Fruit fly (Drosophila melanogaster): ENCODE measurements around the gene Cpsf5.

DNA sequence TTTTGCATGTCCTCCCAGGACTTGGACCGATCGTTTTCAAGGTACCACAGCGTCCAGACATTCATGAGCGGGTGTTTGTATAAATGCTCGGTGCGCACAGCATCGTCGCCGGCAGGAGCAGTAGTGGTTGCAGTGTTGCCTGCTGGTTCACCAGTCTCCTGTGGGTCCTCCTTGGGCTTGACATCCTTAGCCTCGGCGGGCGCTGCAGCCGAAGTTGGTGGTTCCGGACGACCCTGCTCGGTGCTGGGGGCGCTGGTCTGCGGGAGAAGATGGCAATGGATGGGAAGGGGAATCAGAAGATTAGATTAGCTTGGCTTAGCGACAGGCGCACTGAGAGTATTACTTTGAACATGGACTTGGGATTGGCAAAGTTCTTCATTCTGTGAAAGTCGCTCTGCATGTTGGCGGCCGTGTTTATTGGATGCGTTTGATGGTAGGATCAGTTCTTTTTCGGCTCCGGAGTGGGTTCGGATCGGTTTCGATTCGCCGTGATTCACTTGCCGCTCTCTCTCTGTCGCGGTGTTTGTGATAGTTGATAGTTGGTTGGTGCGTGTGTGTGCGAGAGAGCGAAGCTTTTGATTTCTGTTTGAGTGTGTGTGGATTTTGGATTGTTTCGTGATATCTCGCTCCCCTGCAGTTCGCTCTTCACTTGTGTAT lies 10.0 kb upstream of the Cpsf5 start:
- TF ChIP-seq Sox14 (GFP tag; optimal IDR thresholded peaks at IDR 0.05) (no peak), Eip75B (GFP tag; optimal IDR thresholded peaks at IDR 0.05) (no peak), vri (GFP tag; optimal IDR thresholded peaks at IDR 0.05) (no peak), OdsH (GFP tag; optimal IDR thresholded peaks at IDR 0.05) (no peak), fd59A (GFP tag; optimal IDR thresholded peaks at IDR 0.05) (no peak)
